Worm (Caenorhabditis elegans) whole organism, midembryonic: Measurements from ENCODE around the gene cdk-4.
A peak's percentile ranks its signal among the peaks of the same experiment; 100 is the strongest.

Experiments used
- flt-1 ChIP-seq: fragments of 200-800 bp; sonication (Bioruptor generic); IDR thresholded peaks from 2 replicates; pipeline ENCODE4 v1.3.6; 2022; ENCODE audit warnings: missing genetic modification characterization, missing compliant biosample characterization
- med-1 ChIP-seq: sonication (generic microtip); optimal IDR thresholded peaks from 2 replicates; lab custom pipeline; 2017; ENCODE audit warnings: missing genetic modification characterization, mild to moderate bottlenecking, missing compliant biosample characterization, antibody characterized with exemption, missing genetic modification reagents; ENCODE audit not compliant: insufficient read depth
- ref-1 ChIP-seq: fragments of 200-800 bp; sonication (Bioruptor generic); conservative IDR thresholded peaks from 2 replicates; pipeline ENCODE4 v1.3.6; 2022; ENCODE audit warnings: missing genetic modification reagents, missing genetic modification characterization, missing compliant biosample characterization
- ztf-29 ChIP-seq: fragments of 200-800 bp; sonication (Bioruptor generic); IDR thresholded peaks from 2 replicates; pipeline ENCODE4 v1.3.6; 2022; ENCODE audit warnings: missing genetic modification reagents, missing genetic modification characterization, missing compliant biosample characterization

ce11 chrX:13527347-13528092, 8.8 kb upstream of the cdk-4 start, which contains the start of gene pab-2:
- TF ChIP-seq ztf-29 (GFP tag; lab: Robert Waterston, UW) (peak; percentile 73), ref-1 (GFP tag; lab: Robert Waterston, UW) (no peak), med-1 (GFP tag; lab: Kevin White, UChicago) (no peak), flt-1 (GFP tag; lab: Robert Waterston, UW) (0 out of 2 replicates have a peak, but pooled peaks have one; percentile 39)
